Worm (Caenorhabditis elegans): Measurements from ENCODE around the gene dars-1.
A peak's percentile ranks its signal among the peaks of the same experiment; 100 is the strongest.

Gene dars-1

DNA sequence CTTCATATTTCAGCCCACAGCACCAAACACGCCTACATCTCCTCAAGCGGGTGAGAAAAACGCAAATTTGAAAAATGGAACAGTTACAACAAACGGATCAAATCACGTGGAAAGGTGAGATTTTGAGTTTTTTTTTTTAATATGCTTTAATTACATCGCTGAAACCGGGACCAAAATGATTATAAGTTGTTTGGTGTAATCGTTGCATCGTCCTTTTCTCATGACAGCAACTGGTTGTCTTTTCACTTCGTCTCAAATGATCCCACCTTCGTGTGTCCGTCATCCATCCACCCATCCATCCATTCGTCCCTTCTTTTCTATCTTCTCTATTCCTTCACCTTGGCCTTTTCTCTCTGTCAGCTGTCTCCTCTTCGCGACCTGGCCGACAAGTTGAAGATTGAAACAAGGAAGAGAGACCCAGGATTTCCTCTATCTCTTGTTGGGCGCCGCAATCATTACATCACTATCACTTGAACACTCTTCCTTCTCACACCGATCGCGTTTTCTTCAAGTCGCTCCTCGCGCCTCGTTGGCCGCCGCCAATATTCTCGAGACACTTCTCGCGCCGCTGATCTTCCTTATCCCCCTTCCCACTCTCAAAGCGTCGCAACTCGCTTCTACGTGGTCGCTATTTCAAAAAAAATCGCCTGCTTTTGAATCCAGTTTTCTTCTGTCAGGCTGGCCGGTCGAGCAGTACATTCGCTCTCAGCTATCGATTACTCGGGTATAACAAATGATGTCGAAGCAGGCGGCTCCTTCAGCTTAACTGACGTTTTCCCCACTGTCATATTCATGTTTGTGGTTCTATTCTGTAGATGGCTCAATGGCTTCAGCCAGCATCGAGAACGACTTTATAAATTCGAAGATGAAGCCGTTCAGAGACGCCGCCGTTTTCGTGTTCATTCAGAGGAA lies 33.6 kb downstream of the dars-1 start (continued):
- TF ChIP-seq alr-1 (tag; optimal IDR thresholded peaks at IDR 0.05) = no peak
- no peak for TF ChIP-seq skn-1 (tag; optimal IDR thresholded peaks at IDR 0.05)
- TF ChIP-seq C34F6.9 (tag; optimal IDR thresholded peaks at IDR 0.05) = peak; percentile 74
- no peak for TF ChIP-seq R02D3.7 (tag; optimal IDR thresholded peaks at IDR 0.05)
- no peak for TF ChIP-seq egl-27 (tag; optimal IDR thresholded peaks at IDR 0.05)
- peak; percentile 3 for TF ChIP-seq crh-2 (tag; optimal IDR thresholded peaks at IDR 0.05)
- no peak for TF ChIP-seq unc-55 (GFP tag; optimal IDR thresholded peaks at IDR 0.05)
- no peak for TF ChIP-seq elt-1 (tag; optimal IDR thresholded peaks at IDR 0.05)
- TF ChIP-seq sma-9 (GFP tag; optimal IDR thresholded peaks at IDR 0.05) = peak; percentile 39
- no peak for TF ChIP-seq sma-9 (tag; optimal IDR thresholded peaks at IDR 0.05)
- TF ChIP-seq aly-2 (tag; optimal IDR thresholded peaks at IDR 0.05) = no peak
- no peak for TF ChIP-seq unc-39 (tag; optimal IDR thresholded peaks at IDR 0.05)
- no peak for TF ChIP-seq dmd-4 (tag; optimal IDR thresholded peaks at IDR 0.05)
- peak; percentile 10 for TF ChIP-seq mab-5 (tag; optimal IDR thresholded peaks at IDR 0.05)
- TF ChIP-seq ZK546.5 (tag; optimal IDR thresholded peaks at IDR 0.05) = no peak
- TF ChIP-seq F13H6.1 (tag; optimal IDR thresholded peaks at IDR 0.05) = peak; percentile 75
- no peak for TF ChIP-seq lin-11 (tag; optimal IDR thresholded peaks at IDR 0.05)
- TF ChIP-seq peb-1 (tag; optimal IDR thresholded peaks at IDR 0.05) = no peak

DNA sequence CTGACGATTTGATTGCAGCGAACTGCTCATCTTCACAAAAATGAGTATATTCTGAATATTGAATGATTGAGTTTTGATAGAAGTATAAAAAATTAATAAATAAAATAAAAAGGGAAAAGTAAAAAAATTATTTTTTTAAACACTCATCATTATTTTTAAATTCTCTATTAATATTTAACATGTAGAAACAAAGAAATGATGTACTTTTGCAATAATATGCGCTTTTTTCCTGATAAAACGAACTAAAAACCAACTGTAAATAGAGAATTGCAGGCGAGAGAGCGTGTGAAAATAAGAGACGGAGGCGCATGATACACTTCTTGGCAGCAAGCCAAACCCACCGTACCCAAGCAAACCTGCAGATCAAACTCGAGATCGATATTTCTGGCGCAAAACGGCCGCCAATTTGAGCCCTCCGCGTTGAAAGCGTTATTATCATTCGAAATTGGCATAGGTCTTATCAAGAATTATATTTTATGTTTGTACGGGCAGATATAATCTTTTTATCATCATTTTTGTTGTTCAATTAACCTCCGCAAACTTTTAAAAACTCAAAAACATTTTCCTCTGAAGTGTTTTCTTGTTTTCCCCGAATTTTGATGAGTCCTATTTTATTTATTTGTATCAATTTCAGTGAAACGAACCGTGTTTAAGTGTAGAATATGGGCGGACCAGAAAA lies 34.9 kb downstream of the dars-1 start, which contains the start of the genes rheb-1 and spk-1:
rheb-1 (minus strand) TSS at position 51 of the 679 bp plus-strand sequence.
spk-1 (plus strand) TSS at position 629 of the 679 bp plus-strand sequence.
- no peak for TF ChIP-seq R02D3.7 (tag; optimal IDR thresholded peaks at IDR 0.05)
- TF ChIP-seq nhr-6 (tag; optimal IDR thresholded peaks at IDR 0.05) = peak; percentile 83
- TF ChIP-seq gmeb-1 (tag; optimal IDR thresholded peaks at IDR 0.05) = peak; percentile 82
- peak; percentile 48 for TF ChIP-seq ceh-16 (tag; optimal IDR thresholded peaks at IDR 0.05)
- peak; percentile 67 for TF ChIP-seq mab-5 (tag; optimal IDR thresholded peaks at IDR 0.05)
- TF ChIP-seq lin-13 (GFP tag; optimal IDR thresholded peaks at IDR 0.05) = peak; percentile 88
- peak; percentile 54 for TF ChIP-seq egl-27 (tag; optimal IDR thresholded peaks at IDR 0.05)
- TF ChIP-seq nhr-10 (tag; optimal IDR thresholded peaks at IDR 0.05) = no peak
- no peak for TF ChIP-seq mbf-1 (tag; optimal IDR thresholded peaks at IDR 0.05)
- TF ChIP-seq ztf-1 (GFP tag; conservative IDR thresholded peaks at IDR 0.05) = no peak
- TF ChIP-seq unc-62 (GFP tag; optimal IDR thresholded peaks at IDR 0.05) = no peak
- no peak for TF ChIP-seq nhr-11 (tag; optimal IDR thresholded peaks at IDR 0.05)
- TF ChIP-seq C34F6.9 (tag; optimal IDR thresholded peaks at IDR 0.05) = peak; percentile 99
- TF ChIP-seq mdl-1 (tag; optimal IDR thresholded peaks at IDR 0.05) = peak in 1 of 2 experiments; percentile 6
- peak; percentile 93 for TF ChIP-seq sma-9 (GFP tag; optimal IDR thresholded peaks at IDR 0.05)
- no peak for TF ChIP-seq sma-9 (tag; optimal IDR thresholded peaks at IDR 0.05)
- no peak for TF ChIP-seq elt-1 (tag; optimal IDR thresholded peaks at IDR 0.05)
- TF ChIP-seq F13H6.1 (tag; optimal IDR thresholded peaks at IDR 0.05) = peak; percentile 92
- peak; percentile 91 for TF ChIP-seq ztf-4 (tag; optimal IDR thresholded peaks at IDR 0.05)
- TF ChIP-seq nhr-21 (tag; optimal IDR thresholded peaks at IDR 0.05) = peak; percentile 88
- no peak for TF ChIP-seq unc-39 (tag; optimal IDR thresholded peaks at IDR 0.05)
- TF ChIP-seq nhr-25 (tag; optimal IDR thresholded peaks at IDR 0.05) = peak; percentile 85
- TF ChIP-seq nhr-77 (tag; optimal IDR thresholded peaks at IDR 0.05) = no peak
- TF ChIP-seq ZK546.5 (tag; optimal IDR thresholded peaks at IDR 0.05) = peak; percentile 97
- TF ChIP-seq nhr-129 (tag; optimal IDR thresholded peaks at IDR 0.05) = peak; percentile 90
- TF ChIP-seq unc-55 (GFP tag; optimal IDR thresholded peaks at IDR 0.05) = peak; percentile 90
- TF ChIP-seq dmd-4 (tag; optimal IDR thresholded peaks at IDR 0.05) = no peak
- peak; percentile 59 for TF ChIP-seq ceh-82 (tag; optimal IDR thresholded peaks at IDR 0.05)
- TF ChIP-seq elt-3 (tag; optimal IDR thresholded peaks at IDR 0.05) = no peak
- TF ChIP-seq nhr-12 (tag; optimal IDR thresholded peaks at IDR 0.05) = no peak
- TF ChIP-seq lsy-2 (tag; optimal IDR thresholded peaks at IDR 0.05) = peak; percentile 98 to 99
- TF ChIP-seq blmp-1 (tag; optimal IDR thresholded peaks at IDR 0.05; ENCODE audit: insufficient read depth) = peak; percentile 54
- TF ChIP-seq fos-1 (tag; optimal IDR thresholded peaks at IDR 0.05) = peak; percentile 88
- TF ChIP-seq nhr-237 (tag; optimal IDR thresholded peaks at IDR 0.05) = no peak
- peak; percentile 93 for TF ChIP-seq sem-4 (tag; optimal IDR thresholded peaks at IDR 0.05)
- peak; percentile 32 for TF ChIP-seq zag-1 (tag; optimal IDR thresholded peaks at IDR 0.05)
- peak; percentile 77 for TF ChIP-seq snpc-4 (tag; optimal IDR thresholded peaks at IDR 0.05)
- TF ChIP-seq lin-39 (tag; optimal IDR thresholded peaks at IDR 0.05) = no peak
- TF ChIP-seq peb-1 (tag; optimal IDR thresholded peaks at IDR 0.05) = no peak
- peak; percentile 95 for TF ChIP-seq lin-11 (tag; optimal IDR thresholded peaks at IDR 0.05)
- no peak for TF ChIP-seq alr-1 (tag; optimal IDR thresholded peaks at IDR 0.05)
- TF ChIP-seq crh-2 (tag; optimal IDR thresholded peaks at IDR 0.05) = peak; percentile 96
- TF ChIP-seq skn-1 (tag; optimal IDR thresholded peaks at IDR 0.05) = peak; percentile 92
- no peak for TF ChIP-seq aly-2 (tag; optimal IDR thresholded peaks at IDR 0.05)
- peak; percentile 93 for TF ChIP-seq sma-3 (GFP tag; optimal IDR thresholded peaks at IDR 0.05)
- TF ChIP-seq Y55F3AM.14 (GFP tag; optimal IDR thresholded peaks at IDR 0.05) = peak; percentile 53
